Comparison of ENCODE assay signal across 1 fruit fly cellular context in genomic region chr3L:11064689-11065088, dm6.
TF ChIP-seq lines count a peak whose summit lies in the region.

CG32075 (minus strand) TSS chr3L:11064941.
CG45101 (plus strand) TSS chr3L:11064991.
SuUR (plus strand) TSS chr3L:11064991.

TF ChIP-seq in whole organism, embryonic, 481 proteins besides CTCF, POLR2A, EP300 and RAD21 (continued from another document and continues in another):
- TF ChIP-seq sens-2 (GFP tag; IDR thresholded peaks at IDR 0.05; lab: Robert Waterston, UW) (peak; percentile 65), Sox100B (GFP tag; optimal IDR thresholded peaks at IDR 0.05; lab: Kevin White, UChicago) (peak; percentile 77), BtbVII (GFP tag; optimal IDR thresholded peaks at IDR 0.05; lab: Kevin White, UChicago) (peak; percentile 13), E2f1 (GFP tag; IDR thresholded peaks at IDR 0.05; lab: Robert Waterston, UW) (peak; percentile 90), CG16863 (GFP tag; optimal IDR thresholded peaks at IDR 0.05; lab: Kevin White, UChicago) (peak; percentile 84), pzg (GFP tag; optimal IDR thresholded peaks at IDR 0.05; lab: Kevin White, UChicago) (peak; percentile 75), vnd (GFP tag; IDR thresholded peaks at IDR 0.05; lab: Robert Waterston, UW; ENCODE audit: partially characterized antibody) (no peak), CG17328 (GFP tag; IDR thresholded peaks at IDR 0.05; lab: Robert Waterston, UW) (peak; percentile 89), crp (GFP tag; optimal IDR thresholded peaks at IDR 0.05; lab: Kevin White, UChicago) (peak; percentile 97 to 99), CG34376 (GFP tag; optimal IDR thresholded peaks at IDR 0.05; lab: Kevin White, UChicago) (peak; percentile 80), odd (GFP tag; optimal IDR thresholded peaks at IDR 0.05; lab: Kevin White, UChicago) (peak; percentile 52), Gug (GFP tag; IDR thresholded peaks at IDR 0.05; lab: Robert Waterston, UW) (peak; percentile 84), hth (optimal IDR thresholded peaks at IDR 0.05; lab: Kevin White, UChicago) (no peak), nerfin-1 (tag; optimal IDR thresholded peaks at IDR 0.05; lab: Kevin White, UChicago) (peak; percentile 77), NC2β (GFP tag; optimal IDR thresholded peaks at IDR 0.05; lab: Kevin White, UChicago) (peak; percentile 86), jumu (GFP tag; optimal IDR thresholded peaks at IDR 0.05; lab: Kevin White, UChicago) (peak; percentile 88), CG6813 (GFP tag; optimal IDR thresholded peaks at IDR 0.05; lab: Kevin White, UChicago) (no peak), wor (GFP tag; IDR thresholded peaks at IDR 0.05; lab: Robert Waterston, UW) (peak; percentile 74), CG10366 (GFP tag; IDR thresholded peaks at IDR 0.05; lab: Robert Waterston, UW) (peak; percentile 89), z (GFP tag; IDR thresholded peaks at IDR 0.05; lab: Robert Waterston, UW) (no peak), corto (GFP tag; optimal IDR thresholded peaks at IDR 0.05; lab: Kevin White, UChicago) (peak; percentile 59), CG2116 (GFP tag; optimal IDR thresholded peaks at IDR 0.05; lab: Kevin White, UChicago) (peak; percentile 67), ac (GFP tag; optimal IDR thresholded peaks at IDR 0.05; lab: Kevin White, UChicago) (peak; percentile 38), CG17612 (GFP tag; IDR thresholded peaks at IDR 0.05; lab: Robert Waterston, UW) (peak; percentile 59; the same call in 1 of the 2 replicates), Gsc (GFP tag; IDR thresholded peaks at IDR 0.05; lab: Robert Waterston, UW) (peak; percentile 39; the same call in 1 of the 2 replicates), sens (GFP tag; lab: Kevin White, UChicago) (peak; percentile 99), MTF-1 (GFP tag; optimal IDR thresholded peaks at IDR 0.05; lab: Kevin White, UChicago; ENCODE audit: borderline replicate concordance) (no peak), lab (GFP tag; optimal IDR thresholded peaks at IDR 0.05; lab: Kevin White, UChicago) (peak; percentile 81), CG8089 (GFP tag; optimal IDR thresholded peaks at IDR 0.05; lab: Kevin White, UChicago) (peak; percentile 75), cad (GFP tag; optimal IDR thresholded peaks at IDR 0.05; lab: Kevin White, UChicago) (no peak), dm (GFP tag; optimal IDR thresholded peaks at IDR 0.05; lab: Kevin White, UChicago) (peak; percentile 84), amos (GFP tag; IDR thresholded peaks at IDR 0.05; lab: Robert Waterston, UW; ENCODE audit: partially characterized antibody) (no peak), Tbp (GFP tag; optimal IDR thresholded peaks at IDR 0.05; lab: Kevin White, UChicago) (no peak), Antp (GFP tag; optimal IDR thresholded peaks at IDR 0.05; lab: Kevin White, UChicago) (peak; percentile 84), CG8478 (optimal IDR thresholded peaks at IDR 0.05; lab: Kevin White, UChicago) (no peak), lov (optimal IDR thresholded peaks at IDR 0.05; lab: Kevin White, UChicago) (no peak), lov (GFP tag; IDR thresholded peaks at IDR 0.05; lab: Robert Waterston, UW) (0 out of 3 replicates have a peak, but pooled peaks have one; percentile 58), CG32772 (GFP tag; IDR thresholded peaks at IDR 0.05; lab: Robert Waterston, UW) (peak; percentile 88), stc (GFP tag; IDR thresholded peaks at IDR 0.05; lab: Robert Waterston, UW) (peak; percentile 85), CG10462 (GFP tag; optimal IDR thresholded peaks at IDR 0.05; lab: Kevin White, UChicago) (peak; percentile 76), tgo (GFP tag; IDR thresholded peaks at IDR 0.05; lab: Robert Waterston, UW) (peak; percentile 94), gem (tag; optimal IDR thresholded peaks at IDR 0.05; lab: Kevin White, UChicago) (peak; percentile 92), Dad (GFP tag; optimal IDR thresholded peaks at IDR 0.05; lab: Kevin White, UChicago) (peak; percentile 88), ham (GFP tag; IDR thresholded peaks at IDR 0.05; lab: Robert Waterston, UW) (peak; percentile 29; the same call in 1 of the 2 replicates), NC2α (GFP tag; optimal IDR thresholded peaks at IDR 0.05; lab: Kevin White, UChicago) (peak; percentile 70), CG5953 (GFP tag; IDR thresholded peaks at IDR 0.05; lab: Robert Waterston, UW) (peak; percentile 62), CG16815 (GFP tag; optimal IDR thresholded peaks at IDR 0.05; lab: Kevin White, UChicago) (peak; percentile 80), kni (GFP tag; optimal IDR thresholded peaks at IDR 0.05; lab: Kevin White, UChicago) (no peak), Spps (tag; optimal IDR thresholded peaks at IDR 0.05; lab: Kevin White, UChicago) (peak; percentile 76), CG1602 (GFP tag; optimal IDR thresholded peaks at IDR 0.05; lab: Kevin White, UChicago) (peak; percentile 92), CG2199 (GFP tag; IDR thresholded peaks at IDR 0.05; lab: Robert Waterston, UW) (peak; percentile 56; the same call in 1 of the 3 replicates), CG13624 (GFP tag; optimal IDR thresholded peaks at IDR 0.05; lab: Kevin White, UChicago) (peak; percentile 93), ftz-f1 (GFP tag; optimal IDR thresholded peaks at IDR 0.05; lab: Kevin White, UChicago) (peak; percentile 24), cato (GFP tag; optimal IDR thresholded peaks at IDR 0.05; lab: Kevin White, UChicago; ENCODE audit: borderline replicate concordance) (peak; percentile 85), HmgZ (tag; optimal IDR thresholded peaks at IDR 0.05; lab: Kevin White, UChicago) (peak; percentile 92), TFAM (GFP tag; optimal IDR thresholded peaks at IDR 0.05; lab: Kevin White, UChicago) (no peak), zfh2 (GFP tag; optimal IDR thresholded peaks at IDR 0.05; lab: Kevin White, UChicago) (peak; percentile 94), HLH3B (GFP tag; IDR thresholded peaks at IDR 0.05; lab: Robert Waterston, UW) (peak; percentile 78), H15 (GFP tag; IDR thresholded peaks at IDR 0.05; lab: Robert Waterston, UW) (peak; percentile 81), Rx (GFP tag; IDR thresholded peaks at IDR 0.05; lab: Robert Waterston, UW) (peak; percentile 77), chif (GFP tag; optimal IDR thresholded peaks at IDR 0.05; lab: Kevin White, UChicago) (peak; percentile 89 to 94), CG31365 (tag; optimal IDR thresholded peaks at IDR 0.05; lab: Kevin White, UChicago) (no peak), CG12769 (tag; optimal IDR thresholded peaks at IDR 0.05; lab: Kevin White, UChicago) (peak; percentile 81), scrt (GFP tag; optimal IDR thresholded peaks at IDR 0.05; lab: Kevin White, UChicago) (peak; percentile 60), gcm2 (GFP tag; optimal IDR thresholded peaks at IDR 0.05; lab: Kevin White, UChicago) (peak; percentile 81), Oaz (GFP tag; IDR thresholded peaks at IDR 0.05; lab: Robert Waterston, UW) (peak; percentile 74), CG17568 (GFP tag; optimal IDR thresholded peaks at IDR 0.05; lab: Kevin White, UChicago) (no peak), Adf1 (GFP tag; IDR thresholded peaks at IDR 0.05; lab: Robert Waterston, UW) (peak; percentile 66), Taf1 (GFP tag; IDR thresholded peaks at IDR 0.05; lab: Robert Waterston, UW) (peak; percentile 67), CG4328 (GFP tag; optimal IDR thresholded peaks at IDR 0.05; lab: Kevin White, UChicago) (peak; percentile 74), unc-4 (GFP tag; IDR thresholded peaks at IDR 0.05; lab: Robert Waterston, UW; ENCODE audit: partially characterized antibody) (no peak), CG6175 (GFP tag; IDR thresholded peaks at IDR 0.05; lab: Robert Waterston, UW) (peak; percentile 66; the same call in 1 of the 3 replicates), CG14667 (GFP tag; IDR thresholded peaks at IDR 0.05; lab: Robert Waterston, UW) (peak; percentile 81), CG34224 (GFP tag; IDR thresholded peaks at IDR 0.05; lab: Robert Waterston, UW; ENCODE audit: partially characterized antibody) (no peak), grau (tag; optimal IDR thresholded peaks at IDR 0.05; lab: Kevin White, UChicago) (peak; percentile 88), repo (GFP tag; optimal IDR thresholded peaks at IDR 0.05; lab: Kevin White, UChicago) (peak; percentile 83), CG10654 (GFP tag; optimal IDR thresholded peaks at IDR 0.05; lab: Kevin White, UChicago) (peak; percentile 67), vvl (GFP tag; IDR thresholded peaks at IDR 0.05; lab: Robert Waterston, UW) (peak; percentile 91), CG17385 (GFP tag; optimal IDR thresholded peaks at IDR 0.05; lab: Kevin White, UChicago) (peak; percentile 81), CG4854 (GFP tag; optimal IDR thresholded peaks at IDR 0.05; lab: Kevin White, UChicago) (peak; percentile 84), Xbp1 (GFP tag; optimal IDR thresholded peaks at IDR 0.05; lab: Kevin White, UChicago) (peak; percentile 93), pum (GFP tag; optimal IDR thresholded peaks at IDR 0.05; lab: Kevin White, UChicago) (peak; percentile 87), CG14710 (tag; optimal IDR thresholded peaks at IDR 0.05; lab: Kevin White, UChicago) (peak; percentile 63), ci (GFP tag; IDR thresholded peaks at IDR 0.05; lab: Robert Waterston, UW) (peak; percentile 87; the same call in 2 of the 3 replicates), CG17359 (tag; optimal IDR thresholded peaks at IDR 0.05; lab: Kevin White, UChicago) (peak; percentile 85), caup (GFP tag; optimal IDR thresholded peaks at IDR 0.05; lab: Kevin White, UChicago; ENCODE audit: severe bottlenecking) (peak; percentile 86), CG17361 (GFP tag; IDR thresholded peaks at IDR 0.05; lab: Robert Waterston, UW) (peak; percentile 87), CG4282 (GFP tag; optimal IDR thresholded peaks at IDR 0.05; lab: Kevin White, UChicago) (peak; percentile 74), zf30C (GFP tag; optimal IDR thresholded peaks at IDR 0.05; lab: Kevin White, UChicago) (no peak), inv (GFP tag; IDR thresholded peaks at IDR 0.05; lab: Robert Waterston, UW; ENCODE audit: partially characterized antibody) (no peak), bcd (GFP tag; optimal IDR thresholded peaks at IDR 0.05; lab: Kevin White, UChicago) (peak; percentile 81), Nf-YC (tag; optimal IDR thresholded peaks at IDR 0.05; lab: Kevin White, UChicago) (peak; percentile 78), CG10147 (GFP tag; optimal IDR thresholded peaks at IDR 0.05; lab: Kevin White, UChicago) (peak; percentile 67), CG3995 (GFP tag; optimal IDR thresholded peaks at IDR 0.05; lab: Kevin White, UChicago) (peak; percentile 76), ken (GFP tag; IDR thresholded peaks at IDR 0.05; lab: Robert Waterston, UW) (peak; percentile 89), CG43689 (GFP tag; IDR thresholded peaks at IDR 0.05; lab: Robert Waterston, UW) (peak; percentile 50; the same call in 1 of the 2 replicates), CG7987 (GFP tag; optimal IDR thresholded peaks at IDR 0.05; lab: Kevin White, UChicago) (peak; percentile 65), Rfx (GFP tag; IDR thresholded peaks at IDR 0.05; lab: Robert Waterston, UW) (peak; percentile 92), dysf (GFP tag; IDR thresholded peaks at IDR 0.05; lab: Robert Waterston, UW) (peak; percentile 87), CG8944 (GFP tag; optimal IDR thresholded peaks at IDR 0.05; lab: Kevin White, UChicago) (peak; percentile 84), dmrt11E (tag; optimal IDR thresholded peaks at IDR 0.05; lab: Kevin White, UChicago) (peak; percentile 84), nau (GFP tag; optimal IDR thresholded peaks at IDR 0.05; lab: Kevin White, UChicago) (peak; percentile 75), CG6689 (GFP tag; IDR thresholded peaks at IDR 0.05; lab: Robert Waterston, UW) (peak; percentile 88), mld (GFP tag; IDR thresholded peaks at IDR 0.05; lab: Robert Waterston, UW; ENCODE audit: partially characterized antibody) (no peak), Poxn (GFP tag; IDR thresholded peaks at IDR 0.05; lab: Robert Waterston, UW) (peak; percentile 34; the same call in 1 of the 2 replicates), Mes4 (GFP tag; optimal IDR thresholded peaks at IDR 0.05; lab: Kevin White, UChicago) (peak; percentile 75), pfk (GFP tag; optimal IDR thresholded peaks at IDR 0.05; lab: Kevin White, UChicago) (no peak), chn (GFP tag; optimal IDR thresholded peaks at IDR 0.05; lab: Kevin White, UChicago) (peak; percentile 92), hbn (GFP tag; IDR thresholded peaks at IDR 0.05; lab: Robert Waterston, UW; ENCODE audit: partially characterized antibody) (no peak), seq (GFP tag; IDR thresholded peaks at IDR 0.05; lab: Robert Waterston, UW) (peak; percentile 79), Ets97D (GFP tag; optimal IDR thresholded peaks at IDR 0.05; lab: Kevin White, UChicago) (peak; percentile 85), Mrtf (GFP tag; IDR thresholded peaks at IDR 0.05; lab: Robert Waterston, UW) (peak; percentile 70; the same call in 1 of the 3 replicates), Sry-δ (GFP tag; optimal IDR thresholded peaks at IDR 0.05; lab: Kevin White, UChicago) (peak; percentile 63), cas (GFP tag; IDR thresholded peaks at IDR 0.05; lab: Robert Waterston, UW) (peak; percentile 62), Max (GFP tag; optimal IDR thresholded peaks at IDR 0.05; lab: Kevin White, UChicago) (peak; percentile 93), run (tag; optimal IDR thresholded peaks at IDR 0.05; lab: Kevin White, UChicago) (peak; percentile 80), chm (GFP tag; IDR thresholded peaks at IDR 0.05; lab: Robert Waterston, UW) (peak; percentile 90), kah (GFP tag; optimal IDR thresholded peaks at IDR 0.05; lab: Kevin White, UChicago) (peak; percentile 32), CG8924 (tag; optimal IDR thresholded peaks at IDR 0.05; lab: Kevin White, UChicago) (peak; percentile 86), CG11456 (GFP tag; IDR thresholded peaks at IDR 0.05; lab: Robert Waterston, UW) (peak; percentile 82), trem (tag; optimal IDR thresholded peaks at IDR 0.05; lab: Kevin White, UChicago) (peak; percentile 79), pita (GFP tag; optimal IDR thresholded peaks at IDR 0.05; lab: Kevin White, UChicago) (no peak), Optix (GFP tag; IDR thresholded peaks at IDR 0.05; lab: Robert Waterston, UW) (peak; percentile 70), bbx (GFP tag; IDR thresholded peaks at IDR 0.05; lab: Robert Waterston, UW; ENCODE audit: partially characterized antibody) (no peak), h (optimal IDR thresholded peaks at IDR 0.05; lab: Kevin White, UChicago) (no peak), pros (GFP tag; optimal IDR thresholded peaks at IDR 0.05; lab: Kevin White, UChicago) (no peak), Xrp1 (GFP tag; IDR thresholded peaks at IDR 0.05; lab: Robert Waterston, UW) (peak; percentile 83), onecut (GFP tag; IDR thresholded peaks at IDR 0.05; lab: Robert Waterston, UW) (peak; percentile 34; the same call in 1 of the 2 replicates), CG18599 (GFP tag; optimal IDR thresholded peaks at IDR 0.05; lab: Kevin White, UChicago) (peak; percentile 83), CG13123 (GFP tag; optimal IDR thresholded peaks at IDR 0.05; lab: Kevin White, UChicago) (peak; percentile 82)
